Worm (Caenorhabditis elegans) whole organism, dauer: ENCODE results near the gene Y42A5A.1.

Source experiments
- unc-62 ChIP-seq: sonication (generic microtip); optimal IDR thresholded peaks from 2 replicates; lab custom pipeline; 2017; ENCODE audit warnings: missing biosample characterization, missing genetic modification reagents, missing genetic modification characterization

Gene Y42A5A.1

DNA sequence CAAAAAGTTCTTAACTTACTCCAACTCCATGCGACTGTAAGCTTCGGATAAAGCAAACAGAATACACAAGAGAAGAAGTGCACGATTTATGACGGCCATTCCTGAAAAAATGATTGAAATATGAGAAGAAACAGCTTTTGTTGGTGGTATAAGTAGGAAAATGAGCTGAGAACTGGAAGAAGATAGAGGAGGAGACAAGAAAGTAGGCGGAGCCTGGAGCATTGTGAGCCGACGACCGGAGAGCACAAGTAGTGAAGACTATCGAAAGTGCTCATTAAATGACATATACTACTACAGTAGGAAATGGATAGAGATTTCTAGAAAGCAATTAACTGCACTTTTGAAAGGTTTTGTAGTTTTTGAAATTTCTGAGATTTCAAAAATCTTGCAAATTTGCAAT is 22.2 kb upstream of the Y42A5A.1 start, which contains the start of gene nlp-80:
TSS of gene nlp-80 (minus strand) at position 101 of the 400 bp plus-strand sequence.
- no peak for TF ChIP-seq unc-62 (GFP tag; lab: Kevin White, UChicago)

DNA sequence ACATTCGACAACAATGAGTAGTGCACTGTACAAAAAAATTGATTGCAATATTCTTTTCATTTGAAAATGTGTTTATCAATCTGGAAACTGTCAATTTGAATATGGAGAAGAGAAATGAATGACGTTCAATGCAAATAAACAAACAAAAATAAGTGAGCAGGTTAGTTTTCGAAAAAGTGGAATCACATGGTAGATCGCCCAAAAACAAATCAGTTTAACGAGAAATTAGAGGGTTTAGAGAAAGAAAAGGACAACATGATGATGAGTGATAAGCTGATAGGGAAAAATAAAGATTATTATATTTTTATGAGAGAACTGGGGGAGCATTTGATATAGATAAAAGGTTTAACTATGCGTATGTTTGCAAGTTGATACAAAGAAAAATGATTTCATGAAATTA is 18.5 kb upstream of the Y42A5A.1 start, which contains the start of gene T04C12.8:
TSS of gene T04C12.8 (minus strand) at position 82 of the 400 bp plus-strand sequence.
- TF ChIP-seq unc-62 (GFP tag; lab: Kevin White, UChicago): no peak

DNA sequence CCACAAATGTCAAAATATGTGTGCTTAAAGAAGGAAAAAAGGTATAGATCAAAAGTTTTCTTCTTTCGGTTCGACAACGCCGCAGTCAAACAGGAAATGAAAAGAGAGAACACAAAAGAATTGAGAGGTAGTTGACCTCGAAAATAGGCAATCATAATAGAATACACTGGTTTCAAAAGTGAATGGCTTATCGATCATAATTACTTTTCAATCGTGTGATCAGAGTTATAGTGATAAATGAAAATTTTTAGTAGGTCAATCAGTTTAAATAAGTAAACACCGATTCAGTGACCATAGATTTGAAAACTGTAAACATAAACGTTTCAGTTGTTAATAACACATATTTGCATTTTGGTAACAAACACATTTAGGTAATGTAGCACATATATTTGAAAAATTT is 17.4 kb upstream of the Y42A5A.1 start:
- TF ChIP-seq unc-62 (GFP tag; lab: Kevin White, UChicago): no peak

DNA sequence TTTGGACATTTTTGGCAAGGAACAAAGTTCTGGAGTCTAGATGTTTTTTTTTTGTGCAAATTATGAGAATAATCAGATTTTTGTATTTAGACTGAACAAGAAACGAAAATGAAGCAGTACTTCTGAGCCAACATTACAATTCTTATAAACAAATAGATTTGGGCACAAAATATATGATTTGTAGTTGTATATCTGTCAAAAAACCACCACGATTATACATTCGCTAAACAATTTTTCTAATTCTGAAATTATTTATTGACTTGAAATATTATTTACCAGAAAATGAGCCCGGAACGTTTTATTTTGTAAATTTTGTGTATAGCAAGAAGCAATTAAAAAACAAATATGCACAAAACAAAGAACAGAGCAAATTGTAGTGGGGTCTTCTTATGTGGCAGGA is 16.3 kb upstream of the Y42A5A.1 start:
- no peak for TF ChIP-seq unc-62 (GFP tag; lab: Kevin White, UChicago)

DNA sequence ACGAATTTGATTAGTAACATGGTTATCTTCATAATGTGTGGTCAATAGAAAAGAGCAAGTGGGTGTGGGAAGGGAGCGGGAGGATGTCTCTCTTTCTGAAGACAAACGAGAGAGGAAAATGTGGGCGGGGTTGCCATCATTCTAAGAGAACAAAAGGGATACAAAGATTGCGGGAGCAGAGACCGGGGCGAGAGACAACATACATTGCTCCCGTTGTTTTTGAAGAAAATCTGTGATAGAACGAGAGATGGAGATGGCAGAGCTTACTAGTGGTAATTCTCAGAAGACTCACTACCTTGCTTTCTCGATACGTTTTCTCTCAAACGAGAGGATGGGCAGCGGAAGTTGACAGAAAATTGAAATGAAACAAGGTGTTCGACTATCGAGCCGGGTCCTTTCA is 14.4 kb upstream of the Y42A5A.1 start:
- no peak for TF ChIP-seq unc-62 (GFP tag; lab: Kevin White, UChicago)

DNA sequence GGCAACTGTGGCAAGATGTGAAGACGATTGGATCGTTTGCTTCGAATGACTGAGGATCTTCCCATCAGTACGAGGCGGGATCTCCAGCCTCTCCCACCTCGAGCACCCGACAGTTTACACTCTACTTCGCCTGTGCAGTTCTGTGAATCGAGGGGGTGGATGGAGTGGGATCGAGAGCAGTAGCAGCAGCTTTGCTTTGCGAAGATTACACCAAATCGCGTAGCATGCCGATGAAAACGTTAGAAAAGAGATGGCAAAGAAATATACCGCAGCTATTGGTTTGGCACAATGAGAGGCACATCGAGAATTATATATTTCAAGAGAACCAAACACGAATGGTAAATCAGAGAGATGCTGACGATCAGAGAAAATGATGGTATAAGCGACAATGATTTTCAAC is 13.3 kb upstream of the Y42A5A.1 start, which contains the start of gene act-3:
TSS of gene act-3 (minus strand) at position 51 of the 400 bp plus-strand sequence.
- TF ChIP-seq unc-62 (GFP tag; lab: Kevin White, UChicago): no peak

DNA sequence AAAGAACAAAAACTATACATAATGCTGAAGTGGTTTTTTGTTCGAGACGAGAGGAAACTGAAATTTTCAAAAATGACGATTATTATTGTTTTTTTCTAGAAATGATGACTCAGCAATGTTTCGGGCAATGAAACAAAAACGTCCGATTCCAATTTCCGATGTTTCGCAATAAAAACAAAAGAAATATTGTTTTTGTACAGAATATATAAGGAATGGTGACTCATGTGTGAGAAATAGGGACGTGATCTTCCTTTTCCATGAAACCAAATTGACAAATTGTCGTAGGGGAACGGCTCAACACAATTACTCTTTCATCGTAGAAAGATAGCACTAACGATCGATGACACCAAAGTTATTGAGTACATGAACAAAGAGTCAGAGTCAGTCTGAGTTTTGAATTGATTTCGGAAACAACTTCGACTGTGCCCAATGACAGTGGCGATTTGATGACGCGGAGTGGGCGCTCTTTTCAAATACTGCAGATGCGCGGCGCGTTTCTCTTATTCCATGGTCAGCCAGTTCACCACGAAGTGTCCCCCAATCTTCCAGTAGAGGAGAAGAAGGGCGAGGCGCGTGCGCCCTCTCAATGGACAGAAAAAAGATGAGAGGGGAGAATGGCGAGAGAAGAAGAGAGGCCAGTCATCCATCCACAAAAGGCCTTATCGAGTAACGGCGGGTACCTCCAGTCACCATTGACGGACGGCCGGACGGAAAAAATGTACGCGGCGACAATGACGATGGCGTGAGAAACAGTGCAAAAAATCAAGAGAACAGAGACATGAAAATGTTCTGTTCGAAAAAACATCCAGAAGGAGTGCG is 12.3 kb upstream of the Y42A5A.1 start:
- TF ChIP-seq unc-62 (GFP tag; lab: Kevin White, UChicago): no peak

DNA sequence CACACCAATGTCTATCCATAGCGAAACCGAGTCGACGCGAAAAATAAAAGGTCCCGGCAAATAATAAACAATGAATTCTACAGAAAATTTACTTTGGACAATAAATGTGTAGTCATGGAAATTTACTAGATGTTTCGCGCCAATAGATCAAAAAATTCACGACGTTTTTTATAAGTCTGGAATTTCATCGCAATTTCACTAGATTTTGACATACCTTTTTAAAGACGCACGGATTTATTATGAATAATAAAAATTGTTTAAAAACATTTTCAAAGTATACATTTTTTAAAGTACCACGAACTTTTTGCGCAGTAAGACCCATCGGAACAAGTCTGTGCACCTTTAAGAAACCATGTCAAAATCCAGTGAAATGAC is 11.7 kb upstream of the Y42A5A.1 start:
- no peak for TF ChIP-seq unc-62 (GFP tag; lab: Kevin White, UChicago)

DNA sequence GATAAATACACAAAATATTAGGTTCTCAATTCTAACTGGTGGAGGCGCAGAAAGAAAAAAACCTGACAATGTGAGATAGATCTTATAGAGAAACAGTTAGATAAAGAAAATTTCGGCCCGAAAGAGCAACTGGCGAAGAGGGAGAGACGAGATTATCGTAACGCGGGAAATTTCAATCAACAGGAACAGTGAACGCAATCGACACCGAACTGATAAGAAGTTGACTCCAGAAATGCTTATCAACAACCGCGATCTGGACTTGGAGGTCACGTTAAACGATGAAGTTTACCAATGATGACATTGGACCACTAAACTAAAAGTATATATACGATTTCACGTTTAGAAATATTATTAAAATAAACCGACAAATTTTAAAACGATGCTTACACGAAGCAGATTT is 11.3 kb upstream of the Y42A5A.1 start:
- TF ChIP-seq unc-62 (GFP tag; lab: Kevin White, UChicago): no peak

DNA sequence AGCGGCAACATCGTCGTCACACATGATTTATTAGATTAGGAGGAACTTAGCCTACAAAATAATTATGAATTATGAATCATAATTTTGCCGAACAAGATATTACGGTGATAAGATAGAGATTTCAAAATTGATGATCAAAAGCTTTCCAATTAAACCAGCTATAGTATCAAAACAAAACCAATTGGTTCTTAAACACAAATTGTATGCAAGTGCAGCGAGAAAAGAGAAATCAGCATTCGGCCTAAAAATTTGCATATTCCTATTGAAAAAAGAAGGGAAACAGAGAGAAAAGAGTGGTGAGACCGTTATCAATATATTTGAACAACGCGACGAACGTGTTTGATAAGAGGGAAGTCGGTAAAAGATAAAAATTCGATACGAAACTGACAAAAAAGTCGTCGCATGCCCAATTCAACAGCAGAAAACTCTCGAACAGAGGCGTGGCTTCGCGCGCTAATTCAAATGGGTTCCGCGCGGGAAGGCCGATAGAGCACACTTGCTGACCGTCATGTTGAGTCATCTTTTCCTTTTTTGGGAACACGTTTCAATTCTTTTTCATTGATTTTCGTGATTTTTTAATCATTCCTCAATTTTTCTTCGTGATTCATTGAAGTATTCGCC is 9.5 kb upstream of the Y42A5A.1 start, which contains the start of gene act-2:
TSS of gene act-2 (minus strand) at position 51 of the 621 bp plus-strand sequence.
- TF ChIP-seq unc-62 (GFP tag; lab: Kevin White, UChicago): no peak

DNA sequence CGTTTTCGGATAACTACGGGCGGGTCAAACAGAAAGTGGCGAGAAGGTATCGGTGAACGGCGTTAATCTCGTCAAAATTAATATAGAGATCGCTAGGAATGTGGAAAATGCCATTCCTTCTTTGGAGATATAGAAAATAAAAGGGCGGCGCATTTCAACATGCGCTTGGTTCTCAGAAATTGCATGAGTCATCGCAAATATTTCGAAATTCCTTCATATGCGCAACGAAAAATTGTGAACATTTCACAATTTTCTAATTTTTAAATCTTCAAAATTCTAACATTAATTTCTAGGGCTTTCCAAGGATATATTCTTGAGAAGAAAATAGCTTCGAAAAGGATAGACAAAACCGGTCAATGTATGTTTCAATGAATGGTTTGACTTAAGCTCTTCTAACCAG is 8.9 kb upstream of the Y42A5A.1 start:
- TF ChIP-seq unc-62 (GFP tag; lab: Kevin White, UChicago): no peak

DNA sequence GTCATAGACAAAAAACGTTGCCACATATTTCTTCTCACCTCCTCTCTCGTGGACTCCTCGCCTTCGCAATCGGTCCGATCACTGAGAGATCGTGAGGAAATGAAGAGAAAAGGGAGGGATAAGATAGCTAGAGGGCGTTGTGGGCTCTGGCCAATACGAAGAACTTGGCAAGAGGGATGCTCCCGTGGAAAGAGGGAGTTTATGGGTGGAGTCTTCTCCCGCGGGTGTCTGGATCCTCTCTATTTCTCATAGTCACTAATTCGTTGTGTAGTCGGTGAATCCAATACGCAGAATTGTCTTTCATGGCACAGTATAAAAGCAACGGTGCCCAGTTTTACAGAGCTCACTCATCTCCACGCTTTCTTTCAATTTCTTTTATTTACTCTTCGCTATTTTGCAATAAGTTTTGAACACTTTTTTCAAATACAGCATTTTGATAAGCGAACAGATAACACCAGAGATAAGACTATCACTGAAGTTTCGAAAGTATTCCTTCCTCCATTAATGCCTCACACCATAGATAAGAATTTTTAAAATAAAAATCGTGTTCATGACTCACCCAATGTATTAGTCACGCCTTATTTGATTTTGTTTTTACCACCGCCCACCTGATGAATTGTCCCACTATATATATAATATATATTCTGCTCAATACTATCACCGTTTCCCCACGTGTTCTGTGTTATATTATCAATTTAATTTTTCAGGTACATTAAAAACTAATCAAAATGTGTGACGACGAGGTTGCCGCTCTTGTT is 7.2 kb upstream of the Y42A5A.1 start, which contains the start of gene act-1:
TSS of gene act-1 (plus strand) at position 708 of the 758 bp plus-strand sequence.
- TF ChIP-seq unc-62 (GFP tag; lab: Kevin White, UChicago): no peak

DNA sequence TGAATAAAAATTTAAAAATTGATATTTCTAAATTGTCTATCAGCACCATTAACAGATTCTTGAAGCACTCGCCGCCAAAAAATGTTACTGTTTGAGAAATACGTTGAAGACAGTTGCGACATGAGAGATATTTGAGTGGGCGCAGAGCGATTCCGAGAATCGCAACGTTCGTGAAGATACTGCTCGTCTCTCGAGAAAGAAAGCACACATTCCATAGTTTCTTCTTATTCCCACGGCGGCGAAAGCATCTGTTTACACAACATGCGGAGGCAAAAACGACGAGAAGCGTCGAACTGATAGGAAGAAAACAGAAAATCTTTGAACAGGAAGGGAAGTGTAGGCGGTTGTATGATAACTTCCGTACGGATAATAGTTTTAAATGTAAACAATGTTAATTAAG is 5.3 kb upstream of the Y42A5A.1 start:
- no peak for TF ChIP-seq unc-62 (GFP tag; lab: Kevin White, UChicago)

DNA sequence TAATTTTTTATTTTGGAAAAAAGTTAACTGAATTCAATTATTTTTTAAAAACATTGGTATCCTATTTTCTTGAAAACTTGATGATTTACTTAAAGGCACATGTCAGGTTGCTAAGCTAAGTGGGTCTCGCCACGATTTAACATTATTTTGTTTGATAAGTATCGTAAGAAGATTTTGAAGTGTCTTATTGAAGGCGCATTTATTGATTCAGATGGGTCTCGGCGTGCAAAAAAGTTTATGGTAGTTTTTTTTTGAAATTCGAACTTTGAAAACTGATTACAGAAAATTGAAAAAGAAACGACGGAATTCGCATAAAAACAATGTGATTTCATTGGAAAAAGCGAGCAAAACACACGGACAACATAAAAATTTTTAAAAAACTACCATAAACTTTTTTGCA is 4.8 kb upstream of the Y42A5A.1 start:
- TF ChIP-seq unc-62 (GFP tag; lab: Kevin White, UChicago): no peak

DNA sequence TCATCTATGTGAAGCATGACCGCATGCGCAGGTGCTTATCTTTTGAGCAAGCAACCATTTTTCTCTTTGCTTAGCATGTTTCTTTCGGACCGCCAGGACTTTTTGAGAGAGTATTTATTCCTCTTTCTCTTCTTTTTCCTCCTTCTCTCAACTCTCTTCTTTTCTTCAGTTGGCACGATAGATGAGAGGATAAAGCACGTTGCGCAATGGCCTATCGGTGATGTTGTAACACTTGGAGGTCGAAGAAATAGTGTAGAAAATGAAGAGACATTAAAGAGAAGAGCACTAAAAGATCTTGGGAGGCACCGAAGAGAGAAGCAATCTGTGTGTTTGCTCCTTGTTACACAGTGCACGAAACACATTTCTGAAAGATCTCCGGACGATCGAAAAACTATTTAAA is 4.1 kb upstream of the Y42A5A.1 start:
- TF ChIP-seq unc-62 (GFP tag; lab: Kevin White, UChicago): no peak

DNA sequence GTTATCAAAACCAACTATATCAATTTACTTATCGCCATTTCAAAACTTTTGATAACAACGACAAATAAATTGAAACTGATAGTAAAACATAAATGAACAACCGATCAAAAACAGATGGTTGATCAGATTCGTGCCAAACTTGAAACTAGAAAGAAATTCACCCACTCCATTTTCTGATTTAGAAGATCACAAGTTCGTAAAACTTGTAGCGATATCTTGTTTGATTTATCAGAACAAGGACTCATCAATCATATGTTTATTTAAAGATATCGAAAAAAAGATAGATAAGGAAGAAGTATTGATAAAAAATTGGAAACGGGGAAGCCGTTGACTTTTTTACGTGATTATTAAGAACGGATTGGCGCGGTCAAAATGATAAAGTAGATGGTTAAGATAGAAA is 629 bp upstream of the Y42A5A.1 start:
- TF ChIP-seq unc-62 (GFP tag; lab: Kevin White, UChicago): no peak
